Worm (Caenorhabditis elegans): Measurements from ENCODE around the gene Y22D7AR.2.

DNA sequence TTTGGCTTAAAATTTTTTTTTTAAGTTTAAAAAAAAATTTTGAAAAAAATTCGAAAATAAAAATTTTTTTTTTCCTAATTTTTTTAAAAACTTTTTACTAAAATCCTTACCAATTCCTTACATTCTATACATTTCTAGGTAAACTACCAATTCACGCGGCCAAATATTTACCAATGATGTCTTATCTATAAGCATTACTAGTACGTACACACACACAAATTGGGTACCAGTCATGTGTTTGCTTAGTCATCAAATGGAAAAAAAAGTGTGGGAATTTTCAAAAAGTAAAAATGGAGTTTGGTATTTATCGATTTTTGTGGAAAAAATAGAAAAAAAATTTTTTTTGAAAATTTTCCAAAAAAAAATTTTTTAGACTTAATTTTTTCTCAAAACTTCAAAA lies 29.2 kb upstream of the Y22D7AR.2 start, which contains the start of gene Y22D7AR.6:
- TF ChIP-seq flt-1 (GFP tag; IDR thresholded peaks at IDR 0.05) = no peak
- no peak for TF ChIP-seq med-1 (GFP tag; optimal IDR thresholded peaks at IDR 0.05; ENCODE audit: insufficient read depth)
- no peak for TF ChIP-seq ztf-23 (GFP tag; IDR thresholded peaks at IDR 0.05)
- no peak for TF ChIP-seq klf-2 (GFP tag; conservative IDR thresholded peaks at IDR 0.05)
- TF ChIP-seq ztf-29 (GFP tag; IDR thresholded peaks at IDR 0.05) = no peak
- TF ChIP-seq tab-1 (GFP tag; IDR thresholded peaks at IDR 0.05) = no peak
- TF ChIP-seq cog-1 (tag; optimal IDR thresholded peaks at IDR 0.05) = no peak

Measured in whole organism, midembryonic.